Fruit fly (Drosophila melanogaster) whole organism, embryonic: ENCODE measurements around the gene mRpS7.

Experiments used
- CG10462 ChIP-seq: fragments of 200-800 bp; sonication (Bioruptor generic); optimal IDR thresholded peaks from 2 replicates; lab custom pipeline; 2016; ENCODE audit warnings: missing biosample characterization, missing genetic modification characterization
- CG14050 ChIP-seq: fragments of 200-800 bp; sonication (Bioruptor generic); IDR thresholded peaks from 3 replicates; pipeline ENCODE4 v1.3.6; 2022; ENCODE audit warnings: missing biosample characterization, missing genetic modification characterization
- CG14710 ChIP-seq: fragments of 200-800 bp; sonication (Bioruptor generic); optimal IDR thresholded peaks from 3 replicates; lab custom pipeline; 2019; ENCODE audit warnings: missing biosample characterization, mild to moderate bottlenecking, missing genetic modification characterization, moderate library complexity
- CG16815 ChIP-seq: fragments of 200-800 bp; sonication (Bioruptor generic); optimal IDR thresholded peaks from 3 replicates; lab custom pipeline; 2017; ENCODE audit warnings: missing biosample characterization, mild to moderate bottlenecking, missing genetic modification characterization
- CG2712 ChIP-seq: fragments of 200-800 bp; optimal IDR thresholded peaks from 3 replicates; lab custom pipeline; 2019; ENCODE audit warnings: missing biosample characterization, mild to moderate bottlenecking, missing genetic modification characterization, moderate library complexity
- CG2889 ChIP-seq: fragments of 200-800 bp; sonication (Bioruptor generic); IDR thresholded peaks from 3 replicates; pipeline ENCODE4 v1.3.6; 2022; ENCODE audit warnings: missing biosample characterization, missing genetic modification characterization
- CG31365 ChIP-seq: fragments of 200-800 bp; sonication (Bioruptor generic); optimal IDR thresholded peaks from 2 replicates; lab custom pipeline; 2018; ENCODE audit warnings: missing biosample characterization, mild to moderate bottlenecking, missing genetic modification characterization
- CG32532 ChIP-seq: fragments of 200-800 bp; sonication (Bioruptor generic); IDR thresholded peaks from 2 replicates; pipeline ENCODE4 v1.3.6; 2022; ENCODE audit warnings: missing biosample characterization, missing genetic modification characterization
- CG42726 ChIP-seq: fragments of 200-800 bp; sonication (Bioruptor generic); IDR thresholded peaks from 2 replicates; pipeline ENCODE4 v1.3.6; 2022; ENCODE audit warnings: missing biosample characterization, missing genetic modification characterization; ENCODE audit not compliant: partially characterized antibody
- CG6683 ChIP-seq: fragments of 200-800 bp; sonication (Bioruptor generic); optimal IDR thresholded peaks from 2 replicates; lab custom pipeline; 2017; ENCODE audit warnings: missing biosample characterization, mild to moderate bottlenecking, missing genetic modification characterization, missing genetic modification reagents
- CG7372 ChIP-seq: fragments of 200-800 bp; sonication (Bioruptor generic); IDR thresholded peaks from 2 replicates; pipeline ENCODE4 v1.3.6; 2022; ENCODE audit warnings: missing biosample characterization, missing genetic modification characterization
- CG7745 ChIP-seq: fragments of 200-800 bp; sonication (Bioruptor generic); optimal IDR thresholded peaks from 2 replicates; lab custom pipeline; 2018; ENCODE audit warnings: missing biosample characterization, mild to moderate bottlenecking, missing genetic modification characterization, moderate library complexity
- CoRest ChIP-seq: fragments of 200-800 bp; sonication (Bioruptor generic); optimal IDR thresholded peaks from 3 replicates; lab custom pipeline; 2018; ENCODE audit warnings: missing biosample characterization, mild to moderate bottlenecking, missing genetic modification characterization, moderate library complexity
- D19B ChIP-seq: fragments of 200-800 bp; sonication (Bioruptor generic); optimal IDR thresholded peaks from 2 replicates; lab custom pipeline; 2017; ENCODE audit warnings: missing biosample characterization, mild to moderate bottlenecking, missing genetic modification characterization
- Elba2 ChIP-seq: fragments of 200-800 bp; sonication (Bioruptor generic); optimal IDR thresholded peaks from 3 replicates; lab custom pipeline; 2016; ENCODE audit warnings: missing biosample characterization, missing genetic modification characterization
- Fer2 ChIP-seq: fragments of 200-800 bp; sonication (Bioruptor generic); optimal IDR thresholded peaks from 2 replicates; lab custom pipeline; 2018; ENCODE audit warnings: missing biosample characterization, mild to moderate bottlenecking, missing genetic modification characterization, moderate library complexity
- HLH3B ChIP-seq: fragments of 200-800 bp; sonication (Bioruptor generic); IDR thresholded peaks from 2 replicates; pipeline ENCODE4 v1.3.6; 2022; ENCODE audit warnings: missing biosample characterization, missing genetic modification characterization
- HLH4C ChIP-seq: fragments of 200-800 bp; sonication (Bioruptor generic); IDR thresholded peaks from 3 replicates; pipeline ENCODE4 v1.3.6; 2022; ENCODE audit warnings: missing biosample characterization, missing genetic modification characterization; ENCODE audit not compliant: partially characterized antibody
- Hmx ChIP-seq: fragments of 200-800 bp; sonication (Bioruptor generic); optimal IDR thresholded peaks from 2 replicates; lab custom pipeline; 2016; ENCODE audit warnings: missing biosample characterization, missing genetic modification characterization
- Hsf ChIP-seq: fragments of 200-800 bp; sonication (Bioruptor generic); optimal IDR thresholded peaks from 3 replicates; lab custom pipeline; 2016; ENCODE audit warnings: missing biosample characterization, missing genetic modification characterization
- Mad ChIP-seq: fragments of 200-800 bp; sonication (Bioruptor generic); optimal IDR thresholded peaks from 2 replicates; lab custom pipeline; 2016; ENCODE audit warnings: missing biosample characterization, missing genetic modification characterization
- NC2α ChIP-seq: fragments of 200-800 bp; sonication (Bioruptor generic); optimal IDR thresholded peaks from 2 replicates; lab custom pipeline; 2016; ENCODE audit warnings: missing biosample characterization, missing genetic modification characterization
- Scr ChIP-seq: fragments of 200-800 bp; sonication (Bioruptor generic); IDR thresholded peaks from 2 replicates; pipeline ENCODE4 v1.3.6; 2022; ENCODE audit warnings: missing biosample characterization, missing genetic modification characterization; ENCODE audit not compliant: partially characterized antibody
- Sin3A ChIP-seq: fragments of >200 bp; optimal IDR thresholded peaks from 2 replicates; lab custom pipeline; 2018
- Vsx1 ChIP-seq: fragments of 200-800 bp; sonication (Bioruptor generic); optimal IDR thresholded peaks from 2 replicates; lab custom pipeline; 2017; ENCODE audit warnings: missing biosample characterization, mild to moderate bottlenecking, missing genetic modification characterization, missing genetic modification reagents
- abd-A ChIP-seq: fragments of 200-800 bp; sonication (Bioruptor generic); optimal IDR thresholded peaks from 3 replicates; lab custom pipeline; 2019; ENCODE audit warnings: missing biosample characterization, mild to moderate bottlenecking, missing genetic modification characterization, moderate library complexity
- ac ChIP-seq: fragments of 200-800 bp; sonication (Bioruptor generic); optimal IDR thresholded peaks from 3 replicates; lab custom pipeline; 2017; ENCODE audit warnings: missing biosample characterization, mild to moderate bottlenecking, missing genetic modification characterization
- al ChIP-seq: fragments of 200-800 bp; sonication (Bioruptor generic); IDR thresholded peaks from 2 replicates; pipeline ENCODE4 v1.3.6; 2022; ENCODE audit warnings: missing biosample characterization, missing genetic modification characterization
- amos ChIP-seq: fragments of 200-800 bp; sonication (Bioruptor generic); IDR thresholded peaks from 2 replicates; pipeline ENCODE4 v1.3.6; 2022; ENCODE audit warnings: missing biosample characterization, missing genetic modification characterization; ENCODE audit not compliant: partially characterized antibody
- ara ChIP-seq: fragments of 200-800 bp; sonication (Bioruptor generic); IDR thresholded peaks from 2 replicates; pipeline ENCODE4 v1.3.6; 2022; ENCODE audit warnings: missing biosample characterization, missing genetic modification characterization
- ase ChIP-seq: fragments of 200-800 bp; sonication (Bioruptor generic); IDR thresholded peaks from 3 replicates; pipeline ENCODE4 v1.3.6; 2022; ENCODE audit warnings: missing biosample characterization, missing genetic modification characterization
- cas ChIP-seq: fragments of 200-800 bp; sonication (Bioruptor generic); IDR thresholded peaks from 2 replicates; pipeline ENCODE4 v1.3.6; 2022; ENCODE audit warnings: missing biosample characterization, missing genetic modification characterization
- dati ChIP-seq: fragments of 200-800 bp; sonication (Bioruptor generic); IDR thresholded peaks from 2 replicates; pipeline ENCODE4 v1.3.6; 2022; ENCODE audit warnings: missing biosample characterization, missing genetic modification characterization
- grn ChIP-seq: fragments of 200-800 bp; sonication (Bioruptor generic); optimal IDR thresholded peaks from 3 replicates; lab custom pipeline; 2017; ENCODE audit warnings: missing biosample characterization, missing genetic modification characterization
- gt ChIP-seq: fragments of 200-800 bp; sonication (Bioruptor generic); IDR thresholded peaks from 2 replicates; pipeline ENCODE4 v1.3.6; 2022; ENCODE audit warnings: missing biosample characterization, missing genetic modification characterization
- inv ChIP-seq: fragments of 200-800 bp; sonication (Bioruptor generic); IDR thresholded peaks from 2 replicates; pipeline ENCODE4 v1.3.6; 2022; ENCODE audit warnings: missing biosample characterization, missing genetic modification characterization; ENCODE audit not compliant: partially characterized antibody
- kay ChIP-seq: fragments of 200-800 bp; sonication (Bioruptor generic); optimal IDR thresholded peaks from 2 replicates; lab custom pipeline; 2016; ENCODE audit warnings: missing biosample characterization, missing genetic modification characterization
- ken ChIP-seq: fragments of 200-800 bp; sonication (Bioruptor generic); IDR thresholded peaks from 3 replicates; pipeline ENCODE4 v1.3.6; 2022; ENCODE audit warnings: missing biosample characterization, missing genetic modification characterization
- lmd ChIP-seq: fragments of 200-800 bp; sonication (Bioruptor generic); IDR thresholded peaks from 2 replicates; pipeline ENCODE4 v1.3.6; 2022; ENCODE audit warnings: missing biosample characterization, missing genetic modification characterization
- nerfin-2 ChIP-seq: fragments of 200-800 bp; sonication (Bioruptor generic); IDR thresholded peaks from 2 replicates; pipeline ENCODE4 v1.3.6; 2022; ENCODE audit warnings: missing biosample characterization, missing genetic modification characterization; ENCODE audit not compliant: partially characterized antibody
- prd ChIP-seq, 3 experiments: fragments of >200 bp in 2 of 3; fragments of 200-800 bp in 1 of 3; sonication (Bioruptor generic) in 1 of 3; optimal IDR thresholded peaks in 2 of 3; IDR thresholded peaks in 1 of 3; 2 replicates in 2 of 3; 3 replicates in 1 of 3; pipeline versions ENCODE4 v1.3.6 to Lab custom; 2017 to 2022; ENCODE audit warnings: missing biosample characterization in 1 of 3, missing genetic modification characterization in 1 of 3
- salm ChIP-seq: fragments of 200-800 bp; sonication (Bioruptor generic); optimal IDR thresholded peaks from 2 replicates; lab custom pipeline; 2018; ENCODE audit warnings: missing biosample characterization, mild to moderate bottlenecking, missing genetic modification characterization
- scrt ChIP-seq: fragments of 200-800 bp; sonication (Bioruptor generic); optimal IDR thresholded peaks from 2 replicates; lab custom pipeline; 2018; ENCODE audit warnings: missing biosample characterization, mild to moderate bottlenecking, missing genetic modification characterization, moderate library complexity
- sd ChIP-seq: fragments of 200-800 bp; sonication (Bioruptor generic); optimal IDR thresholded peaks from 3 replicates; lab custom pipeline; 2018; ENCODE audit warnings: missing biosample characterization, mild to moderate bottlenecking, missing genetic modification characterization, moderate library complexity
- shn ChIP-seq: fragments of 200-800 bp; sonication (Bioruptor generic); optimal IDR thresholded peaks from 3 replicates; lab custom pipeline; 2016; ENCODE audit warnings: missing biosample characterization, missing genetic modification characterization
- slp2 ChIP-seq: fragments of 200-800 bp; sonication (Bioruptor generic); optimal IDR thresholded peaks from 2 replicates; lab custom pipeline; 2016; ENCODE audit warnings: missing biosample characterization, missing genetic modification characterization
- so ChIP-seq: fragments of 200-800 bp; sonication (Bioruptor generic); IDR thresholded peaks from 3 replicates; pipeline ENCODE4 v1.3.6; 2022; ENCODE audit warnings: missing biosample characterization, missing genetic modification characterization
- stc ChIP-seq: fragments of 200-800 bp; sonication (Bioruptor generic); IDR thresholded peaks from 2 replicates; pipeline ENCODE4 v1.3.6; 2022; ENCODE audit warnings: missing biosample characterization, missing genetic modification characterization
- tgo ChIP-seq: fragments of 200-800 bp; sonication (Bioruptor generic); IDR thresholded peaks from 3 replicates; pipeline ENCODE4 v1.3.6; 2022; ENCODE audit warnings: missing biosample characterization, missing genetic modification characterization
- tin ChIP-seq: fragments of 200-800 bp; sonication (Bioruptor generic); optimal IDR thresholded peaks from 3 replicates; lab custom pipeline; 2016; ENCODE audit warnings: missing biosample characterization, missing genetic modification characterization
- usp ChIP-seq: fragments of >200 bp; optimal IDR thresholded peaks from 2 replicates; lab custom pipeline; 2017; ENCODE audit warnings: missing biosample characterization, missing genetic modification characterization
- yki ChIP-seq: fragments of >200 bp; optimal IDR thresholded peaks from 3 replicates; lab custom pipeline; 2018

mRpS7 gene

DNA sequence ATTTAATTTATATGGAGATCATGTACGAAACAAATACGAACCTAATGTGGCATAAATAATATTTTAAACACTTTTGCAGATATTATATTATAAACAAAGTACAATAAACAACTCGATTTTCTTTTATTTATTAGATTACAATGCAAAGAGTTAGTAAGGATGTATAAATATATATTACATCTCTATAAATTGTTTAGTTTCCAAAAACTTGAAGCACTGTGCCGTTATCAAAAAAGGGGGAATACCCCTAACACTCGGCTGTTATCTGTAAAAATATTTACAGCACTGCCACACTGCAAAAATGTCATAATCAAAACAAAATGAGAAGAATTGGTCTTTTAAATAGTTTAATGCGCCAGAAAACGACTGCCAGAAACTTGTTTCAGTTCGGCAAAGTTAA is 42.1 kb downstream of the mRpS7 start, which contains the start of gene CG5188 (continued):
- TF ChIP-seq abd-A (tag; lab: Kevin White, UChicago): no peak
- TF ChIP-seq CG7745 (tag; lab: Kevin White, UChicago): no peak
- TF ChIP-seq CG42726 (GFP tag; lab: Robert Waterston, UW): no peak
- TF ChIP-seq CG14050 (GFP tag; lab: Robert Waterston, UW): no peak
- TF ChIP-seq nerfin-2 (GFP tag; lab: Robert Waterston, UW): no peak
- TF ChIP-seq grn (GFP tag; lab: Kevin White, UChicago): no peak
- TF ChIP-seq CG14710 (tag; lab: Kevin White, UChicago): peak; percentile 42
- no peak for TF ChIP-seq Sin3A
- no peak for TF ChIP-seq shn (GFP tag; lab: Kevin White, UChicago)
- peak; percentile 17; the same call in 1 of the 3 replicates for TF ChIP-seq tgo
- no peak for TF ChIP-seq scrt (GFP tag; lab: Kevin White, UChicago)
- TF ChIP-seq Scr (GFP tag; lab: Robert Waterston, UW): peak; percentile 47; the same call in 1 of the 2 replicates
- no peak for TF ChIP-seq Vsx1
- TF ChIP-seq CG10462: no peak
- no peak for TF ChIP-seq CG2889 (GFP tag; lab: Robert Waterston, UW)
- TF ChIP-seq CG6683 (GFP tag; lab: Kevin White, UChicago): no peak
- TF ChIP-seq stc: peak; percentile 62; the same call in 1 of the 2 replicates
- peak; percentile 27 for TF ChIP-seq Hsf (GFP tag; lab: Kevin White, UChicago)
- TF ChIP-seq amos (GFP tag; lab: Robert Waterston, UW): no peak; the same call in 1 of the 2 replicates
- no peak for TF ChIP-seq HLH4C
- TF ChIP-seq cas (GFP tag; lab: Robert Waterston, UW): no peak
- no peak for TF ChIP-seq kay (GFP tag; lab: Kevin White, UChicago)
- no peak for TF ChIP-seq Mad (GFP tag; lab: Kevin White, UChicago)
- TF ChIP-seq CG32532: peak; percentile 75
- TF ChIP-seq ara (GFP tag; lab: Robert Waterston, UW): no peak
- TF ChIP-seq CG16815 (GFP tag; lab: Kevin White, UChicago): no peak
- no peak for TF ChIP-seq NC2α (GFP tag; lab: Kevin White, UChicago)
- TF ChIP-seq dati (GFP tag; lab: Robert Waterston, UW): no peak
- TF ChIP-seq Hmx (GFP tag; lab: Kevin White, UChicago): no peak
- peak; percentile 51 for TF ChIP-seq CoRest (tag; lab: Kevin White, UChicago)
- TF ChIP-seq inv (GFP tag; lab: Robert Waterston, UW): no peak
- 0 out of 2 replicates have a peak, but pooled peaks have one; percentile 31 for TF ChIP-seq al (GFP tag; lab: Robert Waterston, UW)
- peak; percentile 7 for TF ChIP-seq salm
- peak; percentile 26; the same call in 1 of the 3 replicates for TF ChIP-seq so (GFP tag; lab: Robert Waterston, UW)
- no peak for TF ChIP-seq CG31365 (tag; lab: Kevin White, UChicago)
- peak; percentile 56 for TF ChIP-seq tin (GFP tag; lab: Kevin White, UChicago)
- TF ChIP-seq HLH3B (GFP tag; lab: Robert Waterston, UW): no peak
- peak; percentile 65 for TF ChIP-seq CG2712 (tag; lab: Kevin White, UChicago)
- no peak for TF ChIP-seq prd (optimal IDR thresholded peaks at IDR 0.05; lab: Kevin White, UChicago)
- 0 out of 3 replicates have a peak, but pooled peaks have one; percentile 23 for TF ChIP-seq prd (GFP tag; IDR thresholded peaks at IDR 0.05; lab: Robert Waterston, UW)
- peak; percentile 14; the same call in 1 of the 2 replicates for TF ChIP-seq lmd (GFP tag; lab: Robert Waterston, UW)
- TF ChIP-seq CG7372: no peak
- TF ChIP-seq usp: no peak
- TF ChIP-seq sd (tag; lab: Kevin White, UChicago): peak; percentile 80
- TF ChIP-seq ase (GFP tag; lab: Robert Waterston, UW): no peak
- TF ChIP-seq Elba2 (GFP tag; lab: Kevin White, UChicago): no peak
- TF ChIP-seq ac (GFP tag; lab: Kevin White, UChicago): no peak
- TF ChIP-seq Fer2 (tag; lab: Kevin White, UChicago): no peak
- TF ChIP-seq gt: no peak
- peak; percentile 27; the same call in 1 of the 3 replicates for TF ChIP-seq ken (GFP tag; lab: Robert Waterston, UW)
- TF ChIP-seq slp2 (GFP tag; lab: Kevin White, UChicago): no peak
- no peak for TF ChIP-seq D19B (GFP tag; lab: Kevin White, UChicago)
- no peak for TF ChIP-seq yki (lab: Kevin White, UChicago)
